Fruit fly (Drosophila melanogaster): ENCODE data around the gene CG3552.

Gene CG3552

DNA sequence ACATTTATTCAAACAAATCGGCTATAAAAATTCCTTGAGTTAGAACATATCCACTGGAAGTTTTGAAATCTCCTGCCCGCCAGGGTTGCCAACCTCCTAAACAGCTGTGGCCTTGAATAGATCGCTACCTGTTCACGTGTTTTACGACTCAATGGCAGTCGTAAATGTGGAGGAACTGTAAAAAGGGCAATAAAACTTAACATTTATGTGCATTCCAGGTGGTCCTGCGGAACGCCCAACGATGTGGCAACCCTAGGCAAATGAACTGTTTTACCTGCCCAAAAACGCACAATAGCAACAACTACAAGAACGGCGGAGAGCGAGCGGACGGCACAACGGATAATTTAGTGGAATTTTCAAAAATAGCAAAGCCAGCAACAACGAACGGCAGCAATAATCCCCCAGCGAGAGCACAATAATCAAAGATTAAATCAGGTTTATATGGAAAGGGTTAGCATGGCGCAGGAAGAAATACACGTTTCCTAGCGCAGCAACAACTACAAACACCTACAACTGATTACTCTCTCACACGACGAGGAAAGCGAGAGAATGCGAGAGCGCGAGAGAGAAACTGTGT, 5.6 kb downstream of the CG3552 start (continued):
- no peak for TF ChIP-seq Deaf1 (tag; optimal IDR thresholded peaks at IDR 0.05)
- TF ChIP-seq lbe (GFP tag; optimal IDR thresholded peaks at IDR 0.05) = no peak
- TF ChIP-seq Ets97D (GFP tag; optimal IDR thresholded peaks at IDR 0.05) = no peak
- TF ChIP-seq Mad (GFP tag; optimal IDR thresholded peaks at IDR 0.05) = no peak
- TF ChIP-seq CG8478 (optimal IDR thresholded peaks at IDR 0.05) = no peak
- TF ChIP-seq MESR4 (GFP tag; optimal IDR thresholded peaks at IDR 0.05) = no peak
- no peak for TF ChIP-seq CG2202 (tag; optimal IDR thresholded peaks at IDR 0.05)
- no peak for TF ChIP-seq Dll (GFP tag; IDR thresholded peaks at IDR 0.05; ENCODE audit: partially characterized antibody)
- TF ChIP-seq CG8944 (GFP tag; optimal IDR thresholded peaks at IDR 0.05) = no peak
- peak; percentile 59 for TF ChIP-seq slbo (GFP tag; IDR thresholded peaks at IDR 0.05)
- TF ChIP-seq ac (GFP tag; optimal IDR thresholded peaks at IDR 0.05) = peak; percentile 29
- no peak for TF ChIP-seq CG11504 (tag; optimal IDR thresholded peaks at IDR 0.05)
- no peak for TF ChIP-seq Chrac-16 (GFP tag; optimal IDR thresholded peaks at IDR 0.05)
- TF ChIP-seq Asciz (GFP tag; optimal IDR thresholded peaks at IDR 0.05) = no peak
- no peak for TF ChIP-seq CG10565 (GFP tag; optimal IDR thresholded peaks at IDR 0.05)
- 0 out of 4 replicates have a peak, but pooled peaks have one; percentile 46 for TF ChIP-seq chinmo (GFP tag; IDR thresholded peaks at IDR 0.05; ENCODE audit: partially characterized antibody)
- no peak for TF ChIP-seq CG32767 (GFP tag; IDR thresholded peaks at IDR 0.05)
- no peak for TF ChIP-seq CG2678 (tag; optimal IDR thresholded peaks at IDR 0.05)
- TF ChIP-seq CG2120 (GFP tag; optimal IDR thresholded peaks at IDR 0.05) = no peak
- peak; percentile 2 for TF ChIP-seq PHDP (tag; optimal IDR thresholded peaks at IDR 0.05)
- TF ChIP-seq pita (GFP tag; optimal IDR thresholded peaks at IDR 0.05) = no peak
- no peak for TF ChIP-seq CG11696 (GFP tag; IDR thresholded peaks at IDR 0.05)
- TF ChIP-seq CG34376 (GFP tag; optimal IDR thresholded peaks at IDR 0.05) = no peak
- TF ChIP-seq ato (GFP tag; IDR thresholded peaks at IDR 0.05; ENCODE audit: partially characterized antibody) = no peak
- peak; percentile 73; the same call in 2 of the 3 replicates for TF ChIP-seq CG2199 (GFP tag; IDR thresholded peaks at IDR 0.05)
- no peak for TF ChIP-seq Hr51 (GFP tag; optimal IDR thresholded peaks at IDR 0.05)
- TF ChIP-seq pan (optimal IDR thresholded peaks at IDR 0.05) = no peak
- TF ChIP-seq pan (GFP tag; optimal IDR thresholded peaks at IDR 0.05 in 1 of 2, IDR thresholded peaks at IDR 0.05 in 1 of 2) = peak in 1 of 2 experiments; percentile 41
- peak; percentile 36; the same call in 1 of the 2 replicates for TF ChIP-seq Nf-YA (GFP tag; IDR thresholded peaks at IDR 0.05)
- no peak for TF ChIP-seq gsb (GFP tag; IDR thresholded peaks at IDR 0.05)
- no peak for TF ChIP-seq nom (GFP tag; optimal IDR thresholded peaks at IDR 0.05)
- TF ChIP-seq salm (tag; optimal IDR thresholded peaks at IDR 0.05) = no peak
- TF ChIP-seq CG4404 (GFP tag; IDR thresholded peaks at IDR 0.05) = no peak
- TF ChIP-seq trh (GFP tag; optimal IDR thresholded peaks at IDR 0.05) = no peak
- TF ChIP-seq CG1603 (tag; optimal IDR thresholded peaks at IDR 0.05) = peak; percentile 79
- no peak for TF ChIP-seq da (GFP tag; optimal IDR thresholded peaks at IDR 0.05)
- TF ChIP-seq Hr39 (optimal IDR thresholded peaks at IDR 0.05) = no peak
- TF ChIP-seq CG10274 (GFP tag; optimal IDR thresholded peaks at IDR 0.05) = peak; percentile 23
- peak; percentile 43 for TF ChIP-seq NfI (GFP tag; optimal IDR thresholded peaks at IDR 0.05)
- peak; percentile 58; the same call in 1 of the 2 replicates for TF ChIP-seq CG5953 (GFP tag; IDR thresholded peaks at IDR 0.05)
- no peak for TF ChIP-seq Camta (GFP tag; optimal IDR thresholded peaks at IDR 0.05)
- TF ChIP-seq CG1529 (GFP tag; optimal IDR thresholded peaks at IDR 0.05) = no peak
- no peak for TF ChIP-seq CG31365 (tag; optimal IDR thresholded peaks at IDR 0.05)
- no peak for TF ChIP-seq repo (GFP tag; optimal IDR thresholded peaks at IDR 0.05)
- 0 out of 2 replicates have a peak, but pooled peaks have one; percentile 21 for TF ChIP-seq CG8765 (GFP tag; IDR thresholded peaks at IDR 0.05)
- TF ChIP-seq CG4360 (GFP tag; IDR thresholded peaks at IDR 0.05) = peak; percentile 66
- no peak for TF ChIP-seq hth (optimal IDR thresholded peaks at IDR 0.05)
- TF ChIP-seq CG4854 (GFP tag; optimal IDR thresholded peaks at IDR 0.05) = no peak
- TF ChIP-seq CG33557 (GFP tag; optimal IDR thresholded peaks at IDR 0.05) = no peak
- TF ChIP-seq E2f2 (GFP tag; IDR thresholded peaks at IDR 0.05) = no peak; the same call in 1 of the 2 replicates
- no peak for TF ChIP-seq CG18599 (GFP tag; optimal IDR thresholded peaks at IDR 0.05)

Measured in whole organism, embryonic.